Fruit fly (Drosophila melanogaster) whole organism, wandering third instar larva: ENCODE data around the gene CG12589.

Experiments
- Abd-B ChIP-seq: fragments of >200 bp; optimal IDR thresholded peaks from 2 replicates; lab custom pipeline; 2017; ENCODE audit warnings: missing biosample characterization, missing genetic modification characterization
- CG32264 ChIP-seq: fragments of 200-800 bp; sonication (Bioruptor generic); optimal IDR thresholded peaks from 2 replicates; lab custom pipeline; 2016; ENCODE audit warnings: missing biosample characterization, missing genetic modification characterization
- CrebA ChIP-seq: fragments of 200-800 bp; sonication (Bioruptor generic); optimal IDR thresholded peaks from 2 replicates; lab custom pipeline; 2016; ENCODE audit warnings: missing biosample characterization, mild to moderate bottlenecking, missing genetic modification characterization, borderline replicate concordance
- Dfd ChIP-seq: fragments of >200 bp; optimal IDR thresholded peaks from 2 replicates; lab custom pipeline; 2017; ENCODE audit warnings: missing biosample characterization, missing genetic modification characterization
- Dif ChIP-seq: fragments of 200-275, 200-300 bp; sonication (Bioruptor generic); optimal IDR thresholded peaks from 2 replicates; lab custom pipeline; 2018; ENCODE audit warnings: missing biosample characterization, missing genetic modification characterization; ENCODE audit not compliant: partially characterized antibody
- GATAd ChIP-seq: sonication (Bioruptor generic); optimal IDR thresholded peaks from 2 replicates; lab custom pipeline; 2016; ENCODE audit warnings: missing biosample characterization, missing genetic modification characterization
- HLH106 ChIP-seq: fragments of 200-800 bp; optimal IDR thresholded peaks from 3 replicates; lab custom pipeline; 2019; ENCODE audit warnings: missing biosample characterization, mild to moderate bottlenecking, missing genetic modification characterization, moderate library complexity
- Hnf4 ChIP-seq: fragments of 200-800 bp; sonication (Bioruptor generic); optimal IDR thresholded peaks from 2 replicates; lab custom pipeline; 2016; ENCODE audit warnings: missing biosample characterization, mild to moderate bottlenecking, missing genetic modification characterization
- Hr78 ChIP-seq: fragments of >200 bp; optimal IDR thresholded peaks from 2 replicates; lab custom pipeline; 2017; ENCODE audit warnings: missing biosample characterization, missing genetic modification characterization
- Jra ChIP-seq: sonication (Bioruptor generic); optimal IDR thresholded peaks from 2 replicates; lab custom pipeline; 2016; ENCODE audit warnings: missing biosample characterization, missing genetic modification characterization
- Mio ChIP-seq: sonication (Bioruptor generic); optimal IDR thresholded peaks from 2 replicates; lab custom pipeline; 2016; ENCODE audit warnings: missing biosample characterization, missing genetic modification characterization
- Myc ChIP-seq: fragments of >200 bp; optimal IDR thresholded peaks from 2 replicates; lab custom pipeline; 2017
- N ChIP-seq: fragments of >200 bp; optimal IDR thresholded peaks from 2 replicates; lab custom pipeline; 2018; ENCODE audit warnings: missing biosample characterization, missing external identifiers, missing genetic modification characterization
- Vsx2 ChIP-seq: fragments of 200-300, 225-300 bp; sonication (Bioruptor generic); optimal IDR thresholded peaks from 2 replicates; lab custom pipeline; 2018; ENCODE audit warnings: missing biosample characterization, missing genetic modification characterization; ENCODE audit not compliant: partially characterized antibody
- br ChIP-seq: fragments of 200-800 bp; sonication (Bioruptor generic); optimal IDR thresholded peaks from 2 replicates; lab custom pipeline; 2016; ENCODE audit warnings: missing biosample characterization, missing genetic modification characterization
- brk ChIP-seq: fragments of 200-800 bp; sonication (Bioruptor generic); optimal IDR thresholded peaks from 2 replicates; lab custom pipeline; 2016; ENCODE audit warnings: missing biosample characterization, mild to moderate bottlenecking, missing genetic modification characterization
- dl ChIP-seq, 2 experiments: fragments of 175-275, 200-275 bp in 1 of 2; fragments of 200-275 bp in 1 of 2; sonication (Bioruptor generic); optimal IDR thresholded peaks; lab custom pipeline; 2018; ENCODE audit warnings: mild to moderate bottlenecking in 2 of 2, missing biosample characterization in 2 of 2, missing genetic modification characterization in 2 of 2, moderate library complexity in 2 of 2; ENCODE audit not compliant: partially characterized antibody in 2 of 2, insufficient read depth in 1 of 2
- dmrt93B ChIP-seq: fragments of 200-800 bp; sonication (Bioruptor generic); optimal IDR thresholded peaks from 2 replicates; lab custom pipeline; 2018; ENCODE audit warnings: missing biosample characterization, mild to moderate bottlenecking, missing genetic modification characterization
- dsf ChIP-seq: sonication (Bioruptor generic); optimal IDR thresholded peaks from 2 replicates; lab custom pipeline; 2016; ENCODE audit warnings: missing biosample characterization, missing genetic modification characterization, borderline replicate concordance
- ey ChIP-seq: fragments of 200-800 bp; sonication (Bioruptor generic); optimal IDR thresholded peaks from 2 replicates; lab custom pipeline; 2016; ENCODE audit warnings: missing biosample characterization, missing genetic modification characterization
- foxo ChIP-seq, 2 experiments: fragments of 200-800 bp; sonication (Bioruptor generic); optimal IDR thresholded peaks; 2 replicates in 1 of 2; 3 replicates in 1 of 2; lab custom pipeline; 2016 to 2017; ENCODE audit warnings: missing biosample characterization in 2 of 2, missing genetic modification characterization in 2 of 2
- fru ChIP-seq: fragments of 200-800 bp; sonication (Bioruptor generic); optimal IDR thresholded peaks from 3 replicates; lab custom pipeline; 2016; ENCODE audit warnings: missing biosample characterization, mild to moderate bottlenecking, missing genetic modification characterization
- jim ChIP-seq: fragments of 175-275, 200-325 bp; sonication (Bioruptor generic); optimal IDR thresholded peaks from 2 replicates; lab custom pipeline; 2016; ENCODE audit warnings: missing biosample characterization, mild to moderate bottlenecking, missing genetic modification characterization
- lola ChIP-seq: fragments of >200 bp; optimal IDR thresholded peaks from 2 replicates; lab custom pipeline; 2017; ENCODE audit warnings: missing biosample characterization, missing genetic modification characterization
- pan ChIP-seq: fragments of >200 bp; optimal IDR thresholded peaks from 2 replicates; lab custom pipeline; 2017
- psq ChIP-seq: fragments of 200-800 bp; sonication (Bioruptor generic); optimal IDR thresholded peaks from 3 replicates; lab custom pipeline; 2017; ENCODE audit warnings: missing biosample characterization, mild to moderate bottlenecking, missing genetic modification characterization, moderate library complexity
- sage ChIP-seq: fragments of 200-800 bp; sonication (Bioruptor generic); optimal IDR thresholded peaks from 2 replicates; lab custom pipeline; 2016; ENCODE audit warnings: missing biosample characterization, mild to moderate bottlenecking, missing genetic modification characterization
- sv ChIP-seq: fragments of 200-800 bp; sonication (Bioruptor generic); optimal IDR thresholded peaks from 3 replicates; lab custom pipeline; 2016; ENCODE audit warnings: missing biosample characterization, missing genetic modification characterization
- tai ChIP-seq: sonication (Bioruptor generic); optimal IDR thresholded peaks from 2 replicates; lab custom pipeline; 2016; ENCODE audit warnings: missing biosample characterization, missing genetic modification characterization
- usp ChIP-seq: fragments of >200 bp; optimal IDR thresholded peaks from 2 replicates; lab custom pipeline; 2017; ENCODE audit warnings: missing biosample characterization, missing genetic modification characterization

CG12589 gene

dm6 chr3R:5138889-5139288 is at the start of gene CG12589:
CG12589 (minus strand) TSS chr3R:5138989.
- TF ChIP-seq lola (GFP tag; lab: Kevin White, UChicago) (no peak), HLH106 (tag; lab: Kevin White, UChicago) (no peak), brk (no peak)

- TF ChIP-seq CG32264 (GFP tag; lab: Kevin White, UChicago) (no peak), foxo (GFP tag; optimal IDR thresholded peaks at IDR 0.05; lab: Kevin White, UChicago) (peak in 1 of 2 experiments; percentile 9)
Measured at dm6 chr3R:5187806-5188205, 49.0 kb upstream of the CG12589 start.

dm6 chr3R:5175944-5176343 is 37.2 kb upstream of the CG12589 start:
- no peak for TF ChIP-seq Hnf4
- peak; percentile 97 for TF ChIP-seq Dfd (GFP tag; lab: Kevin White, UChicago)
- no peak for TF ChIP-seq dl (GFP tag; optimal IDR thresholded peaks at IDR 0.05; lab: Kevin White, UChicago; ENCODE audit: insufficient read depth in 1 of 2, partially characterized antibody in 2 of 2)

- no peak for TF ChIP-seq GATAd (GFP tag; lab: Kevin White, UChicago)
- TF ChIP-seq brk = no peak
- TF ChIP-seq sage (GFP tag; lab: Kevin White, UChicago) = no peak
- TF ChIP-seq dmrt93B = no peak
- no peak for TF ChIP-seq CrebA (GFP tag; lab: Kevin White, UChicago)
- TF ChIP-seq lola (GFP tag; lab: Kevin White, UChicago) = no peak
- TF ChIP-seq psq (GFP tag; lab: Kevin White, UChicago) = no peak
- TF ChIP-seq pan = no peak
- TF ChIP-seq dsf = no peak
- TF ChIP-seq Mio (GFP tag; lab: Kevin White, UChicago) = no peak
- no peak for TF ChIP-seq Jra (GFP tag; lab: Kevin White, UChicago)
- TF ChIP-seq Dfd (GFP tag; lab: Kevin White, UChicago) = no peak
- TF ChIP-seq Vsx2 (GFP tag; lab: Kevin White, UChicago) = no peak
- no peak for TF ChIP-seq N (GFP tag; lab: Kevin White, UChicago)
Measured at dm6 chr3R:5171972-5172371, 33.2 kb upstream of the CG12589 start.

- no peak for TF ChIP-seq usp (GFP tag; lab: Kevin White, UChicago)
- TF ChIP-seq Dfd (GFP tag; lab: Kevin White, UChicago) = peak; percentile 68
- TF ChIP-seq, all 38 proteins: peak for 1
Measured at dm6 chr3R:5162213-5162612, 23.4 kb upstream of the CG12589 start.

- TF ChIP-seq tai (GFP tag; lab: Kevin White, UChicago) (no peak), dmrt93B (no peak), HLH106 (tag; lab: Kevin White, UChicago) (no peak), ey (GFP tag; lab: Kevin White, UChicago) (no peak), lola (GFP tag; lab: Kevin White, UChicago) (no peak), Mio (GFP tag; lab: Kevin White, UChicago) (no peak), pan (no peak), fru (GFP tag; lab: Kevin White, UChicago) (no peak), Hr78 (GFP tag; lab: Kevin White, UChicago) (no peak)
Measured at dm6 chr3R:5159312-5159711, 20.5 kb upstream of the CG12589 start, which contains the start of gene CG12590. CG12590 (plus strand) TSS chr3R:5159612.

- TF ChIP-seq sage (GFP tag; lab: Kevin White, UChicago) (no peak), Myc (lab: Kevin White, UChicago) (peak; percentile 55), br (no peak), Mio (GFP tag; lab: Kevin White, UChicago) (no peak), pan (no peak), brk (no peak), Vsx2 (GFP tag; lab: Kevin White, UChicago) (peak; percentile 80), dsf (no peak), sv (GFP tag; lab: Kevin White, UChicago) (no peak), foxo (GFP tag; optimal IDR thresholded peaks at IDR 0.05; lab: Kevin White, UChicago) (no peak), Dif (GFP tag; lab: Kevin White, UChicago) (peak; percentile 84), ey (GFP tag; lab: Kevin White, UChicago) (no peak), dl (GFP tag; optimal IDR thresholded peaks at IDR 0.05; lab: Kevin White, UChicago; ENCODE audit: insufficient read depth in 1 of 2, partially characterized antibody in 2 of 2) (peak; percentile 2 to 42), Jra (GFP tag; lab: Kevin White, UChicago) (no peak), jim (GFP tag; lab: Kevin White, UChicago) (no peak), Abd-B (GFP tag; lab: Kevin White, UChicago) (no peak)
Measured at dm6 chr3R:5150523-5150922, 11.7 kb upstream of the CG12589 start, which contains the start of gene dpr16. dpr16 (plus strand) TSS chr3R:5150908.
